Fruit fly (Drosophila melanogaster): Measurements from ENCODE around the gene Glyp.
A peak's percentile ranks its signal among the peaks of the same experiment; 100 is the strongest.

Gene Glyp

DNA sequence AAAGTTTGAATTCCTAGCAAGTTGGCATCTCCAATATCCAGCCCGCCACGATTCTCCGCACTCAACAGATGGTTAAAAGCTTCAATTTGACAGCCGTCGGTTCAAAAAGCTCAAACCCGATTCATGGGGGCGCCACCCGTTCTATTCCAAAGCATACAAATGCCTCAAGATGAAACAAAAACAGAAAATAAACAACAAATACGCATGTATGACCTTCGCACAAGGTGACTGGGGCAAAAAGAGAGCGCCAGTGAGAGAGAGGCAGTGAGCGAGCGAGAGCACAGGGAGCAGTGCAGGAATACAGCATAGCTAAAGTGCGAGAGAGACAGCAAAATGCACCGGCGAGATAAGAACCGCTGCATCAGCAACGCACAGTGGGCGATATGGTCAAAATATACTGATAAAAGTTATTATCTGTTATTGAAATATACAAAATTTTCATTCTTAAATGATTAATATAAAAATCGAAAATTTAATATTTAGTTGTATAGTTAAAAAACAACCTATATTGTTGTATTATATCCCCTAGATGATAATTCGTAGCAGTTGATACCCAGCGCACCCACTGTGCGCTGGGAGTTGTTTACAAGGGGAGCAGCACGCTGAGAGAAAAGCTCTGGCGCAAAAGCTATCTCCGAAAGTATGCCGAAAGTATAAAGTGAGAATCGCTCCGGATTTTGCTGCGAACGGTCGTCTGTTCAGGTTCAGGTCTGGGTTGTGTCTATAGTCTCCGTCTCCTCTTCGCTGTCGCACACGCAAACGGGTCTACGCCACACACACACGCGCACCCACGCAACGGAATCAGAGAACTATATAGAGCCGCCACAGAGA is at the start of gene Glyp:
TSS of gene Glyp (plus strand) at position 657 of the 831 bp plus-strand sequence.
- TF ChIP-seq CG8159 (tag; optimal IDR thresholded peaks at IDR 0.05) (peak; percentile 98), Pif1A (GFP tag; optimal IDR thresholded peaks at IDR 0.05) (peak; percentile 96), CG9948 (tag; optimal IDR thresholded peaks at IDR 0.05) (peak; percentile 97), CG4496 (GFP tag; IDR thresholded peaks at IDR 0.05) (peak; percentile 94), gl (tag; optimal IDR thresholded peaks at IDR 0.05) (peak; percentile 84), EcR (GFP tag; optimal IDR thresholded peaks at IDR 0.05) (peak; percentile 97), CG13204 (GFP tag; optimal IDR thresholded peaks at IDR 0.05) (peak; percentile 93), CG15710 (tag; optimal IDR thresholded peaks at IDR 0.05) (peak; percentile 97), CG12605 (GFP tag; IDR thresholded peaks at IDR 0.05) (peak; percentile 83), D1 (tag; optimal IDR thresholded peaks at IDR 0.05) (peak; percentile 77), Ets98B (GFP tag; IDR thresholded peaks at IDR 0.05) (peak; percentile 95), CG14655 (GFP tag; optimal IDR thresholded peaks at IDR 0.05) (peak; percentile 98), rn (GFP tag; IDR thresholded peaks at IDR 0.05) (peak; percentile 85), Pif1B (GFP tag; optimal IDR thresholded peaks at IDR 0.05) (peak; percentile 98), CG10348 (GFP tag; IDR thresholded peaks at IDR 0.05) (peak; percentile 83), Snoo (tag; optimal IDR thresholded peaks at IDR 0.05) (peak; percentile 97), fd96Ca (GFP tag; IDR thresholded peaks at IDR 0.05) (peak; percentile 97), CG32121 (GFP tag; IDR thresholded peaks at IDR 0.05) (peak; percentile 98), CG34367 (tag; optimal IDR thresholded peaks at IDR 0.05) (peak; percentile 94), CG8301 (tag; optimal IDR thresholded peaks at IDR 0.05) (peak; percentile 97), CG17806 (tag; optimal IDR thresholded peaks at IDR 0.05) (peak; percentile 96)

dm6 chr2L:2084349-2084748 is 46.3 kb upstream of the Glyp start:
- TF ChIP-seq CG10348 (GFP tag; IDR thresholded peaks at IDR 0.05) (no peak), CG4496 (GFP tag; IDR thresholded peaks at IDR 0.05) (0 out of 3 replicates have a peak, but pooled peaks have one; percentile 44), CG34367 (tag; optimal IDR thresholded peaks at IDR 0.05) (no peak), rn (GFP tag; IDR thresholded peaks at IDR 0.05) (0 out of 2 replicates have a peak, but pooled peaks have one; percentile 43), D1 (tag; optimal IDR thresholded peaks at IDR 0.05) (no peak), fd96Ca (GFP tag; IDR thresholded peaks at IDR 0.05) (peak; percentile 52; the same call in 1 of the 3 replicates)

DNA sequence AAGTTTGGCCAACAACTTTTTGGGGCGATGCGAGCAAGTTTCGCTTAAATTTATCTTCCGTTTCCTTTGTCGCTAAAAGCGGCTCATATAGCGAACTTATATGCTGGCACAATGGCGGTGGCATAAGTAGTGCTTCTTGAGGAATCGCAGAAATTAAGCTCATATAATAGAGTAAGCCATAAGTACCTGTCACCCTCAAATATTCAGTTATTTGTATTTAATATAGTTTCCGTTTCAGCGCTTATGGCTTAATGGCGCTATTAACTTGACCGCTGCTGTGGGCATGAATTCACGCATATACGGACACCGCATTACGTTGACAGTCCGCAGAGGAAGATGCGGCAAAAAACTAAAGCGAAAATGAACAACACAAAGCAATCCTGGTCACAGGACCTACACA is 40.4 kb upstream of the Glyp start:
- TF ChIP-seq CG32121 (GFP tag; IDR thresholded peaks at IDR 0.05) (no peak), CG8159 (tag; optimal IDR thresholded peaks at IDR 0.05) (peak; percentile 8), D1 (tag; optimal IDR thresholded peaks at IDR 0.05) (no peak)

- TF ChIP-seq fd96Ca (GFP tag; IDR thresholded peaks at IDR 0.05) (no peak), CG13204 (GFP tag; optimal IDR thresholded peaks at IDR 0.05) (no peak), CG34367 (tag; optimal IDR thresholded peaks at IDR 0.05) (no peak), CG8159 (tag; optimal IDR thresholded peaks at IDR 0.05) (no peak), gl (tag; optimal IDR thresholded peaks at IDR 0.05) (no peak), EcR (GFP tag; optimal IDR thresholded peaks at IDR 0.05) (no peak), Pif1A (GFP tag; optimal IDR thresholded peaks at IDR 0.05) (no peak), CG10348 (GFP tag; IDR thresholded peaks at IDR 0.05) (no peak), CG8301 (tag; optimal IDR thresholded peaks at IDR 0.05) (no peak), rn (GFP tag; IDR thresholded peaks at IDR 0.05) (no peak), CG14655 (GFP tag; optimal IDR thresholded peaks at IDR 0.05) (no peak)
Measured at dm6 chr2L:2109746-2110145, 20.9 kb upstream of the Glyp start, which contains the start of gene dpr3. Gene dpr3, minus strand, starts transcription at chr2L:2109878.

DNA sequence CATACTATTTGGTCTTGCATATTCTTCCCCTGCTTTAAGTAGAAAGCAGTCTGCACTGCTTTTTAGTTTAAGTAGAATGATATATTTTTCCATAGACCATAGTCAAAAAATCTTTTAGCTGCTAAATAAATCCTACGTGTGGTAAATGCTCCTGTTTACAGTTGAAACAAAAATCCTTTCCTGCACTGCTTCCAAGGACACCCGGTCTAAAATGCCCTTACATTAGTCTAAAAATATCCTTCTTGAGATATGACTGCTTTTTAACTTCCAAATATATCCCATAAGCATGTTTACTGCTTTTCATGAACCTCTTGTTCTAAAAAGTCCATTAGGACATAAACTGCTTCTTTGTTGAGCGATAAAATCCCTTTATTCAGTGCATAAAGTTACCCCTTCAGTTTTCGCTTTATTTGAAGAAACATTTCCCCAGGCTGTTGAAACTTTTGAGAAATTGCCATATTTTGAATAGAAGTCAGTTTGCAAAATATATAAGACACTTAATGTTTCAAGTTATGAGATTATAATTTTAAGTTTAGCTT is 20.2 kb upstream of the Glyp start:
- TF ChIP-seq D1 (tag; optimal IDR thresholded peaks at IDR 0.05) (no peak), CG12605 (GFP tag; IDR thresholded peaks at IDR 0.05) (no peak)

DNA sequence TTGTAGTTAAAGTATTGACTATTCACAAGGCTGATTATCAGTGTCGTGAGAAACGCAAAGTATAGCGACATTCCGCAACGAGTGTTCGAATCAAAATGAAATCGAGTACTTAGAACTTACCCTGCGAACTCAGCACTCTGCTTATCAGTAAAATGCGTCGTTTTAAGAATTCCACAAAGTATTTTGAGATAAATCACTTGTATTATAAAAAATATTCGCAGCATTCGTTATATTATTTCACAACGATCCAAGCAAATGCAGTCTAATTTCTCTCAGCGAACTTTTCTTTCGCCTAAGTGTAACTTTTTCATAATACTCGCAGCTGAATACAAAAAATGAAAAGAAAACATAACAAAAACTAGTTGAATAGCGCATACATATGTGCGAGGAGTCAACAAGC is 1.5 kb upstream of the Glyp start, which contains the start of gene CG4259:
TSS of gene CG4259 (minus strand) at position 101 of the 400 bp plus-strand sequence.
- TF ChIP-seq CG10348 (GFP tag; IDR thresholded peaks at IDR 0.05) = no peak
- TF ChIP-seq Ets98B (GFP tag; IDR thresholded peaks at IDR 0.05) = no peak
- TF ChIP-seq rn (GFP tag; IDR thresholded peaks at IDR 0.05) = no peak
- TF ChIP-seq CG9948 (tag; optimal IDR thresholded peaks at IDR 0.05) = no peak
- no peak for TF ChIP-seq CG34367 (tag; optimal IDR thresholded peaks at IDR 0.05)
- no peak for TF ChIP-seq D1 (tag; optimal IDR thresholded peaks at IDR 0.05)
- no peak for TF ChIP-seq CG14655 (GFP tag; optimal IDR thresholded peaks at IDR 0.05)
- no peak for TF ChIP-seq fd96Ca (GFP tag; IDR thresholded peaks at IDR 0.05)
- TF ChIP-seq EcR (GFP tag; optimal IDR thresholded peaks at IDR 0.05) = no peak
- no peak for TF ChIP-seq Pif1A (GFP tag; optimal IDR thresholded peaks at IDR 0.05)
- no peak for TF ChIP-seq CG8301 (tag; optimal IDR thresholded peaks at IDR 0.05)
- TF ChIP-seq CG32121 (GFP tag; IDR thresholded peaks at IDR 0.05) = no peak
- TF ChIP-seq Pif1B (GFP tag; optimal IDR thresholded peaks at IDR 0.05) = no peak
- no peak for TF ChIP-seq CG17806 (tag; optimal IDR thresholded peaks at IDR 0.05)
- TF ChIP-seq CG13204 (GFP tag; optimal IDR thresholded peaks at IDR 0.05) = no peak
- no peak for TF ChIP-seq Snoo (tag; optimal IDR thresholded peaks at IDR 0.05)
- no peak for TF ChIP-seq CG15710 (tag; optimal IDR thresholded peaks at IDR 0.05)
- TF ChIP-seq CG8159 (tag; optimal IDR thresholded peaks at IDR 0.05) = no peak

Measured in whole organism, pupa.